Worm (Caenorhabditis elegans) whole organism, L1 larva: ENCODE results near the gene eak-7.
A peak's percentile ranks its signal among the peaks of the same experiment; 100 is the strongest.

ENCODE experiments used
- C16A3.4 ChIP-seq: fragments of 150-350 bp; optimal IDR thresholded peaks from 2 replicates; lab custom pipeline; 2014; ENCODE audit warnings: missing biosample characterization, missing genetic modification characterization
- Y116A8C.19 ChIP-seq: sonication (generic microtip); optimal IDR thresholded peaks from 2 replicates; lab custom pipeline; 2016; ENCODE audit warnings: missing compliant biosample characterization, missing genetic modification characterization, borderline replicate concordance
- alr-1 ChIP-seq: fragments of 200-800 bp; sonication (Bioruptor generic); optimal IDR thresholded peaks from 2 replicates; lab custom pipeline; 2018; ENCODE audit warnings: borderline replicate concordance, mild to moderate bottlenecking, missing genetic modification characterization, missing compliant biosample characterization
- aly-2 ChIP-seq: fragments of 150-350 bp; optimal IDR thresholded peaks from 2 replicates; lab custom pipeline; 2014; ENCODE audit warnings: missing biosample characterization, missing genetic modification characterization
- ama-1 ChIP-seq: fragments of 150-350 bp; optimal IDR thresholded peaks from 2 replicates; lab custom pipeline; 2014
- blmp-1 ChIP-seq: fragments of 150-350 bp; optimal IDR thresholded peaks from 2 replicates; lab custom pipeline; 2014; ENCODE audit warnings: missing biosample characterization, missing genetic modification characterization
- ceh-82 ChIP-seq, 3 experiments: fragments of 150-350 bp in 1 of 3; sonication (generic microtip) in 2 of 3; optimal IDR thresholded peaks; 2 replicates each; lab custom pipeline; 2014 to 2017; ENCODE audit warnings: missing biosample characterization in 3 of 3, missing genetic modification characterization in 3 of 3
- ceh-88 ChIP-seq: fragments of 200-800 bp; sonication (Bioruptor generic); IDR thresholded peaks from 2 replicates; pipeline ENCODE4 v1.3.6; 2022; ENCODE audit warnings: missing genetic modification characterization, missing compliant biosample characterization
- ces-1 ChIP-seq: fragments of 150-350 bp; optimal IDR thresholded peaks from 2 replicates; lab custom pipeline; 2014; ENCODE audit warnings: missing biosample characterization, missing genetic modification reagents, missing genetic modification characterization
- dpl-1 ChIP-seq, 3 experiments: fragments of 150-350 bp in 2 of 3; sonication (generic microtip) in 1 of 3; optimal IDR thresholded peaks; 2 replicates each; lab custom pipeline; 2014 to 2017; ENCODE audit warnings: missing biosample characterization in 3 of 3, missing genetic modification characterization in 3 of 3, missing genetic modification reagents in 3 of 3
- dsc-1 ChIP-seq: sonication (generic microtip); optimal IDR thresholded peaks from 2 replicates; lab custom pipeline; 2016; ENCODE audit warnings: mild to moderate bottlenecking, missing genetic modification characterization, missing compliant biosample characterization
- efl-1 ChIP-seq, 4 experiments: fragments of 150-350 bp; optimal IDR thresholded peaks in 3 of 4; peaks in 1 of 4; 1 replicate in 1 of 4; 2 replicates in 3 of 4; lab custom pipeline; 2014; ENCODE audit warnings: missing biosample characterization in 2 of 4, missing genetic modification characterization in 2 of 4, missing genetic modification reagents in 2 of 4
- egl-13 ChIP-seq: sonication (generic microtip); optimal IDR thresholded peaks from 2 replicates; lab custom pipeline; 2016; ENCODE audit warnings: missing genotype, missing genetic modification reagents, missing genetic modification characterization, missing compliant biosample characterization
- elt-3 ChIP-seq, 6 experiments: fragments of 150-350 bp in 1 of 6; sonication (generic microtip); optimal IDR thresholded peaks; 2 replicates each; lab custom pipeline; 2017 to 2018; ENCODE audit warnings: missing biosample characterization in 6 of 6, missing genetic modification characterization in 6 of 6, inconsistent platforms in 1 of 6
- fkh-10 ChIP-seq: sonication (generic microtip); optimal IDR thresholded peaks from 2 replicates; lab custom pipeline; 2017; ENCODE audit warnings: missing biosample characterization, missing genetic modification reagents, missing genetic modification characterization
- fkh-8 ChIP-seq: sonication (generic microtip); optimal IDR thresholded peaks from 2 replicates; lab custom pipeline; 2016; ENCODE audit warnings: mild to moderate bottlenecking, missing genetic modification characterization, missing compliant biosample characterization
- fos-1 ChIP-seq: fragments of 150-350 bp; optimal IDR thresholded peaks from 2 replicates; lab custom pipeline; 2014; ENCODE audit warnings: missing biosample characterization, missing genetic modification characterization
- hlh-4 ChIP-seq: sonication (generic microtip); optimal IDR thresholded peaks from 2 replicates; lab custom pipeline; 2016; ENCODE audit warnings: mild to moderate bottlenecking, missing genetic modification characterization, missing compliant biosample characterization
- isw-1 ChIP-seq: fragments of 200-800 bp; sonication (Bioruptor generic); IDR thresholded peaks from 2 replicates; pipeline ENCODE4 v1.3.6; 2022; ENCODE audit warnings: missing genetic modification characterization, missing compliant biosample characterization
- lin-39 ChIP-seq: fragments of 150-350 bp; optimal IDR thresholded peaks from 2 replicates; lab custom pipeline; 2014; ENCODE audit warnings: missing biosample characterization, missing genetic modification reagents, missing genetic modification characterization
- lir-3 ChIP-seq: sonication (generic microtip); optimal IDR thresholded peaks from 2 replicates; lab custom pipeline; 2016; ENCODE audit warnings: mild to moderate bottlenecking, missing genetic modification characterization, moderate library complexity, missing compliant biosample characterization; ENCODE audit not compliant: poor library complexity
- lsy-2 ChIP-seq, 2 experiments: fragments of 150-350 bp; optimal IDR thresholded peaks; 2 replicates each; lab custom pipeline; 2014; ENCODE audit warnings: missing biosample characterization in 2 of 2, missing genetic modification characterization in 2 of 2
- mab-9 ChIP-seq: fragments of 200-800 bp; sonication (Bioruptor generic); IDR thresholded peaks from 2 replicates; pipeline ENCODE4 v1.3.6; 2022; ENCODE audit warnings: missing genetic modification reagents, missing genetic modification characterization, missing compliant biosample characterization
- mep-1 ChIP-seq: fragments of 150-350 bp; optimal IDR thresholded peaks from 2 replicates; lab custom pipeline; 2014; ENCODE audit warnings: missing biosample characterization, missing genetic modification characterization
- nhr-12 ChIP-seq: sonication (generic microtip); optimal IDR thresholded peaks from 2 replicates; lab custom pipeline; 2017; ENCODE audit warnings: missing biosample characterization, missing genetic modification characterization
- nhr-19 ChIP-seq: fragments of 200-800 bp; sonication (Bioruptor generic); conservative IDR thresholded peaks from 2 replicates; pipeline ENCODE4 v1.3.6; 2022; ENCODE audit warnings: missing genetic modification characterization, missing compliant biosample characterization
- nhr-28 ChIP-seq: fragments of 150-350 bp; optimal IDR thresholded peaks from 2 replicates; lab custom pipeline; 2014; ENCODE audit warnings: missing biosample characterization, missing genetic modification characterization
- nhr-47 ChIP-seq: sonication (generic microtip); optimal IDR thresholded peaks from 2 replicates; lab custom pipeline; 2016; ENCODE audit warnings: mild to moderate bottlenecking, missing genetic modification characterization, moderate library complexity, missing compliant biosample characterization
- nhr-71 ChIP-seq: sonication (generic microtip); optimal IDR thresholded peaks from 2 replicates; lab custom pipeline; 2016; ENCODE audit warnings: mild to moderate bottlenecking, missing genetic modification characterization, moderate library complexity, missing compliant biosample characterization
- nhr-76 ChIP-seq: sonication (generic microtip); optimal IDR thresholded peaks from 2 replicates; lab custom pipeline; 2017; ENCODE audit warnings: missing biosample characterization, missing genetic modification characterization
- nhr-77 ChIP-seq: fragments of 150-350 bp; optimal IDR thresholded peaks from 2 replicates; lab custom pipeline; 2014; ENCODE audit warnings: missing biosample characterization, missing genetic modification characterization
- pag-3 ChIP-seq: sonication (generic microtip); optimal IDR thresholded peaks from 2 replicates; lab custom pipeline; 2017; ENCODE audit warnings: missing genetic modification characterization, mild to moderate bottlenecking, missing compliant biosample characterization, antibody characterized with exemption, borderline replicate concordance; ENCODE audit not compliant: insufficient read depth
- rnt-1 ChIP-seq: sonication (generic microtip); optimal IDR thresholded peaks from 2 replicates; lab custom pipeline; 2016; ENCODE audit warnings: mild to moderate bottlenecking, missing genetic modification characterization, moderate library complexity, missing compliant biosample characterization
- snpc-4 ChIP-seq: fragments of 150-350 bp; optimal IDR thresholded peaks from 2 replicates; lab custom pipeline; 2014; ENCODE audit warnings: missing biosample characterization, missing genetic modification characterization
- snu-23 ChIP-seq: sonication (generic microtip); optimal IDR thresholded peaks from 2 replicates; lab custom pipeline; 2016; ENCODE audit warnings: missing genetic modification characterization, missing compliant biosample characterization
- sptf-1 ChIP-seq: fragments of 150-350 bp; optimal IDR thresholded peaks from 2 replicates; lab custom pipeline; 2014; ENCODE audit warnings: missing biosample characterization, missing genetic modification characterization
- swsn-7 ChIP-seq: sonication (generic microtip); optimal IDR thresholded peaks from 2 replicates; lab custom pipeline; 2016; ENCODE audit warnings: missing genetic modification characterization, missing compliant biosample characterization
- unc-86 ChIP-seq: sonication (generic microtip); optimal IDR thresholded peaks from 2 replicates; lab custom pipeline; 2016; ENCODE audit warnings: missing genetic modification characterization, missing compliant biosample characterization
- unc-98 ChIP-seq: fragments of 200-800 bp; sonication (Bioruptor generic); IDR thresholded peaks from 2 replicates; pipeline ENCODE4 v1.3.6; 2022; ENCODE audit warnings: missing genetic modification characterization, missing compliant biosample characterization
- vab-15 ChIP-seq: sonication (generic microtip); optimal IDR thresholded peaks from 2 replicates; lab custom pipeline; 2017; ENCODE audit warnings: missing genotype, mild to moderate bottlenecking, missing genetic modification characterization, missing compliant biosample characterization
- xbp-1 ChIP-seq: sonication (generic microtip); optimal IDR thresholded peaks from 2 replicates; lab custom pipeline; 2016; ENCODE audit warnings: missing genetic modification characterization, missing compliant biosample characterization
- zip-4 ChIP-seq: fragments of 200-800 bp; sonication (Bioruptor generic); optimal IDR thresholded peaks from 2 replicates; lab custom pipeline; 2018; ENCODE audit warnings: mild to moderate bottlenecking, missing genetic modification characterization, moderate library complexity, missing compliant biosample characterization
- ztf-11 ChIP-seq, 2 experiments: sonication (generic microtip); optimal IDR thresholded peaks; 2 replicates each; lab custom pipeline; 2016 to 2017; ENCODE audit warnings: missing genetic modification characterization in 2 of 2, missing biosample characterization in 1 of 2, missing compliant biosample characterization in 1 of 2
- ztf-4 ChIP-seq: fragments of 150-350 bp; optimal IDR thresholded peaks from 2 replicates; lab custom pipeline; 2014; ENCODE audit warnings: missing biosample characterization, missing genetic modification characterization

Gene eak-7

ce11 chrIV:12584146-12584545 lies 18.4 kb upstream of the eak-7 start (continued):
- TF ChIP-seq unc-98 (GFP tag; lab: Robert Waterston, UW), result no peak
- TF ChIP-seq nhr-28 (tag; lab: Kevin White, UChicago), result no peak
- no peak for TF ChIP-seq fos-1
- peak; percentile 19 for TF ChIP-seq snu-23 (GFP tag; lab: Kevin White, UChicago)
- no peak for TF ChIP-seq C16A3.4 (tag; lab: Kevin White, UChicago)
- no peak for TF ChIP-seq nhr-12
- no peak for TF ChIP-seq ama-1 (lab: Kevin White, UChicago)
- no peak for TF ChIP-seq blmp-1 (tag; lab: Kevin White, UChicago)
- TF ChIP-seq lsy-2 (tag; optimal IDR thresholded peaks at IDR 0.05; lab: Kevin White, UChicago), result no peak
- no peak for TF ChIP-seq aly-2
- no peak for TF ChIP-seq Y116A8C.19 (tag; lab: Kevin White, UChicago)
- peak; percentile 21 for TF ChIP-seq swsn-7
- no peak for TF ChIP-seq ceh-88 (GFP tag; lab: Robert Waterston, UW)
- no peak for TF ChIP-seq nhr-19 (GFP tag; lab: Robert Waterston, UW)
- TF ChIP-seq egl-13 (tag; lab: Kevin White, UChicago), result no peak
- no peak for TF ChIP-seq ztf-11 (tag; optimal IDR thresholded peaks at IDR 0.05; lab: Kevin White, UChicago)
- TF ChIP-seq nhr-71 (tag; lab: Kevin White, UChicago), result no peak
- TF ChIP-seq pag-3 (tag; lab: Kevin White, UChicago), result no peak
- TF ChIP-seq elt-3 (tag; optimal IDR thresholded peaks at IDR 0.05; lab: Kevin White, UChicago), result no peak
- peak in 1 of 3 experiments; percentile 45 for TF ChIP-seq ceh-82 (tag; optimal IDR thresholded peaks at IDR 0.05; lab: Kevin White, UChicago)
- TF ChIP-seq fkh-8 (tag; lab: Kevin White, UChicago), result peak; percentile 65
- TF ChIP-seq dsc-1 (tag; lab: Kevin White, UChicago), result no peak
- no peak for TF ChIP-seq snpc-4
- TF ChIP-seq nhr-77, result no peak
- TF ChIP-seq efl-1 (optimal IDR thresholded peaks at IDR 0.05; lab: Kevin White, UChicago), result no peak
- peak in 1 of 2 experiments; percentile 11 for TF ChIP-seq efl-1 (GFP tag; optimal IDR thresholded peaks at IDR 0.05 in 1 of 2; lab: Kevin White, UChicago)
- no peak for TF ChIP-seq lir-3 (tag; lab: Kevin White, UChicago)
- no peak for TF ChIP-seq xbp-1 (tag; lab: Kevin White, UChicago)
- no peak for TF ChIP-seq vab-15 (tag; lab: Kevin White, UChicago)
- TF ChIP-seq nhr-47, result no peak
- TF ChIP-seq fkh-10 (GFP tag; lab: Kevin White, UChicago), result peak; percentile 63
- no peak for TF ChIP-seq zip-4
- TF ChIP-seq rnt-1 (tag; lab: Kevin White, UChicago), result no peak
- TF ChIP-seq hlh-4 (tag; lab: Kevin White, UChicago), result no peak
- peak; percentile 36 for TF ChIP-seq unc-86 (tag; lab: Kevin White, UChicago)
- peak; percentile 34 for TF ChIP-seq mep-1 (tag; lab: Kevin White, UChicago)
- no peak for TF ChIP-seq ces-1 (GFP tag; lab: Kevin White, UChicago)
- TF ChIP-seq mab-9, result no peak
- peak in 1 of 3 experiments; percentile 1 for TF ChIP-seq dpl-1 (GFP tag; optimal IDR thresholded peaks at IDR 0.05; lab: Kevin White, UChicago)
- TF ChIP-seq lin-39, result no peak
- TF ChIP-seq isw-1 (GFP tag; lab: Robert Waterston, UW), result peak; percentile 26
- TF ChIP-seq nhr-76 (tag; lab: Kevin White, UChicago), result no peak
- no peak for TF ChIP-seq sptf-1 (tag; lab: Kevin White, UChicago)
- TF ChIP-seq alr-1 (tag; lab: Kevin White, UChicago), result no peak
- TF ChIP-seq ztf-4 (tag; lab: Kevin White, UChicago), result no peak
